Fruit fly (Drosophila melanogaster) whole organism, wandering third instar larva: ENCODE results near the gene colt.

Experiments
- Abd-B ChIP-seq: fragments of >200 bp; optimal IDR thresholded peaks from 2 replicates; lab custom pipeline; 2017; ENCODE audit warnings: missing biosample characterization, missing genetic modification characterization
- CG32264 ChIP-seq: fragments of 200-800 bp; sonication (Bioruptor generic); optimal IDR thresholded peaks from 2 replicates; lab custom pipeline; 2016; ENCODE audit warnings: missing biosample characterization, missing genetic modification characterization
- CG9705 ChIP-seq: fragments of 200-800 bp; sonication (Bioruptor generic); optimal IDR thresholded peaks from 2 replicates; lab custom pipeline; 2018; ENCODE audit warnings: missing biosample characterization, mild to moderate bottlenecking, missing genetic modification characterization
- CrebA ChIP-seq: fragments of 200-800 bp; sonication (Bioruptor generic); optimal IDR thresholded peaks from 2 replicates; lab custom pipeline; 2016; ENCODE audit warnings: missing biosample characterization, mild to moderate bottlenecking, missing genetic modification characterization, borderline replicate concordance
- Dfd ChIP-seq: fragments of >200 bp; optimal IDR thresholded peaks from 2 replicates; lab custom pipeline; 2017; ENCODE audit warnings: missing biosample characterization, missing genetic modification characterization
- Dif ChIP-seq: fragments of 200-275, 200-300 bp; sonication (Bioruptor generic); optimal IDR thresholded peaks from 2 replicates; lab custom pipeline; 2018; ENCODE audit warnings: missing biosample characterization, missing genetic modification characterization; ENCODE audit not compliant: partially characterized antibody
- GATAd ChIP-seq: sonication (Bioruptor generic); optimal IDR thresholded peaks from 2 replicates; lab custom pipeline; 2016; ENCODE audit warnings: missing biosample characterization, missing genetic modification characterization
- HLH106 ChIP-seq: fragments of 200-800 bp; optimal IDR thresholded peaks from 3 replicates; lab custom pipeline; 2019; ENCODE audit warnings: missing biosample characterization, mild to moderate bottlenecking, missing genetic modification characterization, moderate library complexity
- Hnf4 ChIP-seq: fragments of 200-800 bp; sonication (Bioruptor generic); optimal IDR thresholded peaks from 2 replicates; lab custom pipeline; 2016; ENCODE audit warnings: missing biosample characterization, mild to moderate bottlenecking, missing genetic modification characterization
- Hr78 ChIP-seq: fragments of >200 bp; optimal IDR thresholded peaks from 2 replicates; lab custom pipeline; 2017; ENCODE audit warnings: missing biosample characterization, missing genetic modification characterization
- Hr83 ChIP-seq: fragments of 200-300 bp; sonication (Bioruptor generic); optimal IDR thresholded peaks from 2 replicates; lab custom pipeline; 2016; ENCODE audit warnings: missing biosample characterization, mild to moderate bottlenecking, missing genetic modification characterization, moderate library complexity; ENCODE audit not compliant: poor library complexity, severe bottlenecking
- Jra ChIP-seq: sonication (Bioruptor generic); optimal IDR thresholded peaks from 2 replicates; lab custom pipeline; 2016; ENCODE audit warnings: missing biosample characterization, missing genetic modification characterization
- Mio ChIP-seq: sonication (Bioruptor generic); optimal IDR thresholded peaks from 2 replicates; lab custom pipeline; 2016; ENCODE audit warnings: missing biosample characterization, missing genetic modification characterization
- Myc ChIP-seq: fragments of >200 bp; optimal IDR thresholded peaks from 2 replicates; lab custom pipeline; 2017
- N ChIP-seq: fragments of >200 bp; optimal IDR thresholded peaks from 2 replicates; lab custom pipeline; 2018; ENCODE audit warnings: missing biosample characterization, missing external identifiers, missing genetic modification characterization
- OdsH ChIP-seq: fragments of 200-800 bp; sonication (Bioruptor generic); optimal IDR thresholded peaks from 2 replicates; lab custom pipeline; 2016; ENCODE audit warnings: missing biosample characterization, mild to moderate bottlenecking, missing genetic modification characterization
- Rel ChIP-seq, 2 experiments: fragments of 200-800 bp; sonication (Bioruptor generic) in 1 of 2; optimal IDR thresholded peaks; 2 replicates in 1 of 2; 3 replicates in 1 of 2; lab custom pipeline; 2016 to 2019; ENCODE audit warnings: mild to moderate bottlenecking in 2 of 2, missing biosample characterization in 2 of 2, missing genetic modification characterization in 2 of 2, moderate library complexity in 1 of 2
- Sp1 ChIP-seq: fragments of 200-800 bp; sonication (Bioruptor generic); optimal IDR thresholded peaks from 3 replicates; lab custom pipeline; 2019; ENCODE audit warnings: missing biosample characterization, mild to moderate bottlenecking, missing genetic modification characterization, moderate library complexity
- Vsx2 ChIP-seq: fragments of 200-300, 225-300 bp; sonication (Bioruptor generic); optimal IDR thresholded peaks from 2 replicates; lab custom pipeline; 2018; ENCODE audit warnings: missing biosample characterization, missing genetic modification characterization; ENCODE audit not compliant: partially characterized antibody
- br ChIP-seq: fragments of 200-800 bp; sonication (Bioruptor generic); optimal IDR thresholded peaks from 2 replicates; lab custom pipeline; 2016; ENCODE audit warnings: missing biosample characterization, missing genetic modification characterization
- brk ChIP-seq: fragments of 200-800 bp; sonication (Bioruptor generic); optimal IDR thresholded peaks from 2 replicates; lab custom pipeline; 2016; ENCODE audit warnings: missing biosample characterization, mild to moderate bottlenecking, missing genetic modification characterization
- dl ChIP-seq, 2 experiments: fragments of 175-275, 200-275 bp in 1 of 2; fragments of 200-275 bp in 1 of 2; sonication (Bioruptor generic); optimal IDR thresholded peaks; lab custom pipeline; 2018; ENCODE audit warnings: mild to moderate bottlenecking in 2 of 2, missing biosample characterization in 2 of 2, missing genetic modification characterization in 2 of 2, moderate library complexity in 2 of 2; ENCODE audit not compliant: partially characterized antibody in 2 of 2, insufficient read depth in 1 of 2
- dmrt93B ChIP-seq: fragments of 200-800 bp; sonication (Bioruptor generic); optimal IDR thresholded peaks from 2 replicates; lab custom pipeline; 2018; ENCODE audit warnings: missing biosample characterization, mild to moderate bottlenecking, missing genetic modification characterization
- dsf ChIP-seq: sonication (Bioruptor generic); optimal IDR thresholded peaks from 2 replicates; lab custom pipeline; 2016; ENCODE audit warnings: missing biosample characterization, missing genetic modification characterization, borderline replicate concordance
- ey ChIP-seq: fragments of 200-800 bp; sonication (Bioruptor generic); optimal IDR thresholded peaks from 2 replicates; lab custom pipeline; 2016; ENCODE audit warnings: missing biosample characterization, missing genetic modification characterization
- foxo ChIP-seq, 2 experiments: fragments of 200-800 bp; sonication (Bioruptor generic); optimal IDR thresholded peaks; 2 replicates in 1 of 2; 3 replicates in 1 of 2; lab custom pipeline; 2016 to 2017; ENCODE audit warnings: missing biosample characterization in 2 of 2, missing genetic modification characterization in 2 of 2
- fru ChIP-seq: fragments of 200-800 bp; sonication (Bioruptor generic); optimal IDR thresholded peaks from 3 replicates; lab custom pipeline; 2016; ENCODE audit warnings: missing biosample characterization, mild to moderate bottlenecking, missing genetic modification characterization
- h ChIP-seq: fragments of 200-800 bp; sonication (Bioruptor generic); optimal IDR thresholded peaks from 3 replicates; lab custom pipeline; 2016; ENCODE audit warnings: missing biosample characterization, mild to moderate bottlenecking, missing genetic modification characterization
- jim ChIP-seq: fragments of 175-275, 200-325 bp; sonication (Bioruptor generic); optimal IDR thresholded peaks from 2 replicates; lab custom pipeline; 2016; ENCODE audit warnings: missing biosample characterization, mild to moderate bottlenecking, missing genetic modification characterization
- lola ChIP-seq: fragments of >200 bp; optimal IDR thresholded peaks from 2 replicates; lab custom pipeline; 2017; ENCODE audit warnings: missing biosample characterization, missing genetic modification characterization
- pan ChIP-seq: fragments of >200 bp; optimal IDR thresholded peaks from 2 replicates; lab custom pipeline; 2017
- psq ChIP-seq: fragments of 200-800 bp; sonication (Bioruptor generic); optimal IDR thresholded peaks from 3 replicates; lab custom pipeline; 2017; ENCODE audit warnings: missing biosample characterization, mild to moderate bottlenecking, missing genetic modification characterization, moderate library complexity
- rgr ChIP-seq: fragments of 200-800 bp; sonication (Bioruptor generic); optimal IDR thresholded peaks from 3 replicates; lab custom pipeline; 2016; ENCODE audit warnings: missing biosample characterization, mild to moderate bottlenecking, missing genetic modification characterization
- sage ChIP-seq: fragments of 200-800 bp; sonication (Bioruptor generic); optimal IDR thresholded peaks from 2 replicates; lab custom pipeline; 2016; ENCODE audit warnings: missing biosample characterization, mild to moderate bottlenecking, missing genetic modification characterization
- sv ChIP-seq: fragments of 200-800 bp; sonication (Bioruptor generic); optimal IDR thresholded peaks from 3 replicates; lab custom pipeline; 2016; ENCODE audit warnings: missing biosample characterization, missing genetic modification characterization
- tai ChIP-seq: sonication (Bioruptor generic); optimal IDR thresholded peaks from 2 replicates; lab custom pipeline; 2016; ENCODE audit warnings: missing biosample characterization, missing genetic modification characterization
- usp ChIP-seq: fragments of >200 bp; optimal IDR thresholded peaks from 2 replicates; lab custom pipeline; 2017; ENCODE audit warnings: missing biosample characterization, missing genetic modification characterization
- woc ChIP-seq: sonication (Bioruptor generic); optimal IDR thresholded peaks from 2 replicates; lab custom pipeline; 2016; ENCODE audit warnings: missing biosample characterization, mild to moderate bottlenecking, missing genetic modification characterization

The colt gene

dm6 chr2L:2771676-2772075 is 1.8 kb upstream of the colt start, which contains the start of gene CG15399:
Gene CG15399, minus strand, starts transcription at chr2L:2771776.
- TF ChIP-seq h (GFP tag; lab: Kevin White, UChicago) (no peak), foxo (GFP tag; optimal IDR thresholded peaks at IDR 0.05; lab: Kevin White, UChicago) (no peak), Rel (GFP tag; optimal IDR thresholded peaks at IDR 0.05; lab: Kevin White, UChicago) (no peak), Rel (tag; optimal IDR thresholded peaks at IDR 0.05; lab: Kevin White, UChicago) (no peak), HLH106 (tag; lab: Kevin White, UChicago) (no peak), Sp1 (no peak), rgr (GFP tag; lab: Kevin White, UChicago) (no peak), psq (no peak), brk (GFP tag; lab: Kevin White, UChicago) (no peak), usp (no peak), Hr78 (GFP tag; lab: Kevin White, UChicago) (no peak), Jra (GFP tag; lab: Kevin White, UChicago) (no peak), CrebA (GFP tag; lab: Kevin White, UChicago) (no peak), Hr83 (GFP tag; lab: Kevin White, UChicago) (no peak), dmrt93B (GFP tag; lab: Kevin White, UChicago) (no peak), dsf (no peak), CG32264 (GFP tag; lab: Kevin White, UChicago) (no peak), Myc (lab: Kevin White, UChicago) (no peak), pan (no peak)

- TF ChIP-seq Sp1 (peak; percentile 18), foxo (GFP tag; optimal IDR thresholded peaks at IDR 0.05; lab: Kevin White, UChicago) (no peak), Rel (GFP tag; optimal IDR thresholded peaks at IDR 0.05; lab: Kevin White, UChicago) (no peak), Rel (tag; optimal IDR thresholded peaks at IDR 0.05; lab: Kevin White, UChicago) (peak; percentile 41), rgr (GFP tag; lab: Kevin White, UChicago) (peak; percentile 31), Hr83 (GFP tag; lab: Kevin White, UChicago) (peak; percentile 2), h (GFP tag; lab: Kevin White, UChicago) (peak; percentile 4)
These were observed 2.2 kb downstream of the colt start, which contains the start of the genes Taf10b and Taf10 for dm6 chr2L:2767627-2768026. Gene Taf10b, minus strand, starts transcription at chr2L:2767845. Gene Taf10, plus strand, starts transcription at chr2L:2767890.

dm6 chr2L:2765659-2766373 is 4.1 kb downstream of the colt start, which contains the start of the genes Snx21 and aph-1:
Gene Snx21, minus strand, starts transcription at chr2L:2765665.
Gene aph-1, plus strand, starts transcription at chr2L:2766233.
- peak; percentile 98 for TF ChIP-seq woc (GFP tag; lab: Kevin White, UChicago)
- peak; percentile 56 for TF ChIP-seq Mio
- TF ChIP-seq pan: no peak
- TF ChIP-seq CrebA (GFP tag; lab: Kevin White, UChicago): no peak
- peak; percentile 94 for TF ChIP-seq HLH106 (tag; lab: Kevin White, UChicago)
- TF ChIP-seq dsf: peak; percentile 67
- TF ChIP-seq Myc (lab: Kevin White, UChicago): peak; percentile 34
- peak; percentile 66 for TF ChIP-seq Hr83 (GFP tag; lab: Kevin White, UChicago)
- no peak for TF ChIP-seq N (GFP tag; lab: Kevin White, UChicago)
- TF ChIP-seq sv: peak; percentile 83
- TF ChIP-seq Dif: no peak
- no peak for TF ChIP-seq lola (GFP tag; lab: Kevin White, UChicago)
- TF ChIP-seq br (GFP tag; lab: Kevin White, UChicago): peak; percentile 87
- TF ChIP-seq brk (GFP tag; lab: Kevin White, UChicago): no peak
- peak; percentile 90 for TF ChIP-seq fru (GFP tag; lab: Kevin White, UChicago)
- TF ChIP-seq CG32264 (GFP tag; lab: Kevin White, UChicago): peak; percentile 66
- peak; percentile 69 for TF ChIP-seq Jra (GFP tag; lab: Kevin White, UChicago)
- TF ChIP-seq ey (GFP tag; lab: Kevin White, UChicago): peak; percentile 90
- TF ChIP-seq h (GFP tag; lab: Kevin White, UChicago): peak; percentile 88
- no peak for TF ChIP-seq dl (GFP tag; optimal IDR thresholded peaks at IDR 0.05; lab: Kevin White, UChicago; ENCODE audit: insufficient read depth in 1 of 2, partially characterized antibody in 2 of 2)
- TF ChIP-seq Dfd (GFP tag; lab: Kevin White, UChicago): no peak
- TF ChIP-seq Sp1: peak; percentile 93
- peak; percentile 82 for TF ChIP-seq dmrt93B (GFP tag; lab: Kevin White, UChicago)
- peak in 1 of 2 experiments; percentile 93 for TF ChIP-seq foxo (GFP tag; optimal IDR thresholded peaks at IDR 0.05; lab: Kevin White, UChicago)
- no peak for TF ChIP-seq sage (GFP tag; lab: Kevin White, UChicago)
- TF ChIP-seq usp: no peak
- TF ChIP-seq CG9705 (GFP tag; lab: Kevin White, UChicago): peak; percentile 89
- TF ChIP-seq rgr (GFP tag; lab: Kevin White, UChicago): peak; percentile 91
- no peak for TF ChIP-seq GATAd
- peak; percentile 85 for TF ChIP-seq psq
- peak; percentile 89 for TF ChIP-seq OdsH (GFP tag; lab: Kevin White, UChicago)
- TF ChIP-seq jim: peak; percentile 16
- peak; percentile 87 for TF ChIP-seq Hnf4 (GFP tag; lab: Kevin White, UChicago)
- TF ChIP-seq tai (GFP tag; lab: Kevin White, UChicago): no peak
- no peak for TF ChIP-seq Vsx2 (GFP tag; lab: Kevin White, UChicago)
- TF ChIP-seq Abd-B (GFP tag; lab: Kevin White, UChicago): no peak
- TF ChIP-seq Rel (GFP tag; optimal IDR thresholded peaks at IDR 0.05; lab: Kevin White, UChicago): peak; percentile 91
- TF ChIP-seq Rel (tag; optimal IDR thresholded peaks at IDR 0.05; lab: Kevin White, UChicago): peak; percentile 89
- TF ChIP-seq Hr78 (GFP tag; lab: Kevin White, UChicago): no peak
- TF ChIP-seq, all 38 proteins: peak for 23
